Fruit fly (Drosophila melanogaster): ENCODE measurements around the gene CG31809.
A peak's percentile ranks its signal among the peaks of the same experiment; 100 is the strongest.

DNA sequence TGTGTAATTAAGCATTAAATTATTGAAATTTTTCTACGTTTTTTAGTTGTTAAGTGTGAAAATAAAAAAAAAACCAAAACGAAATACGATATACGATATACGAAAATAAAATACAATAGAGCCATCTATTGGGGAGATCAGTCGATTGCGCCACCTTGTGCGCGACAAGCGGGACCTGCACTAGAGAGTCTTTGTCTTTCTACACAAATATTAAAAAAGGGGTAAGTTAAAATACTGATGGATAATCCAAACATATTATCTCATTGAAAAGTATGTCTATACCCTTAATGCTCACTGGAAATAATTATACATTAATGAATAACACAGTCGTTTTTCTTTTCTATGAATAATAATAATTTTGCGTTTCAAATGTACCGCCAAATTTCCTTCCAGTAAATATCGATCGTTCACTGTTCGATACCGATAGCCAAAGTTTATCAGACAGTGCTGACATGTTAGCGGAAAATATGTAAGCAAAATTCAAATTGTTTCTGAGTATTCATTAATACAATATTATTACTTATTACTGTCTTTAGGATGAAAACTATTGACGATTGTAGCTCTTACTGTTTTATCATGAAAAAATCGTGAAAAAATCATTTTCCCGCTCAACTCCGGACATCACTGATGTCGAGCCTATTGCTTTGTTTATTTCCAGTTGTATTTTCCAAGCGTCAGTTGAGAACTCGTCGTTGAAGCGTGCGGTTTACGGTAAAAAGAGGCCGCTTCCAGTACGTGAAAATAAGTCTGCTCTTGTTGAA lies 42.3 kb downstream of the CG31809 start, which contains the start of gene mdy:
- TF ChIP-seq cic (GFP tag; optimal IDR thresholded peaks at IDR 0.05): peak; percentile 1
- peak; percentile 57 for TF ChIP-seq Hr96 (GFP tag; optimal IDR thresholded peaks at IDR 0.05)
- peak; percentile 92 for TF ChIP-seq kay (GFP tag; ENCODE audit: borderline replicate concordance)
- TF ChIP-seq cnc (optimal IDR thresholded peaks at IDR 0.05): no peak
- TF ChIP-seq CG5204 (GFP tag; optimal IDR thresholded peaks at IDR 0.05): peak; percentile 70
- peak; percentile 35 for TF ChIP-seq CG1620 (GFP tag; optimal IDR thresholded peaks at IDR 0.05)
- TF ChIP-seq CG14711 (tag; optimal IDR thresholded peaks at IDR 0.05): peak; percentile 27
- peak; percentile 13 for TF ChIP-seq CG7101 (tag; optimal IDR thresholded peaks at IDR 0.05)
- TF ChIP-seq CG7045 (GFP tag; optimal IDR thresholded peaks at IDR 0.05): no peak
